5 worm cellular contexts compared by ENCODE assay signal in genomic region chrV:13176117-13176753, ce11.
TF ChIP-seq lines count a peak whose summit lies in the region.

Gene him-17 (plus strand): TSS chrV:13176711.

TF ChIP-seq in whole organism, L1 larva, 84 proteins besides CTCF, POLR2A, EP300 and RAD21 (continues in another document):
- TF ChIP-seq unc-62 (GFP tag; optimal IDR thresholded peaks at IDR 0.05; lab: Kevin White, UChicago) (no peak), ama-1 (optimal IDR thresholded peaks at IDR 0.05; lab: Kevin White, UChicago) (no peak), ceh-88 (GFP tag; IDR thresholded peaks at IDR 0.05; lab: Robert Waterston, UW) (no peak), lsy-2 (tag; optimal IDR thresholded peaks at IDR 0.05; lab: Kevin White, UChicago) (peak; percentile 33 to 45), nhr-19 (GFP tag; conservative IDR thresholded peaks at IDR 0.05; lab: Robert Waterston, UW) (peak; percentile 60), nhr-84 (tag; optimal IDR thresholded peaks at IDR 0.05; lab: Kevin White, UChicago) (no peak), dpl-1 (GFP tag; optimal IDR thresholded peaks at IDR 0.05; lab: Kevin White, UChicago) (peak in 2 of 3 experiments; percentile 33 to 69), nhr-11 (tag; optimal IDR thresholded peaks at IDR 0.05; lab: Kevin White, UChicago) (peak; percentile 2), vab-15 (tag; optimal IDR thresholded peaks at IDR 0.05; lab: Kevin White, UChicago) (no peak), nhr-12 (tag; optimal IDR thresholded peaks at IDR 0.05; lab: Kevin White, UChicago) (no peak), pax-3 (tag; optimal IDR thresholded peaks at IDR 0.05; lab: Kevin White, UChicago) (peak; percentile 24), ceh-63 (GFP tag; optimal IDR thresholded peaks at IDR 0.05; lab: Kevin White, UChicago) (no peak), zip-4 (GFP tag; optimal IDR thresholded peaks at IDR 0.05; lab: Kevin White, UChicago) (no peak), nhr-77 (tag; optimal IDR thresholded peaks at IDR 0.05; lab: Kevin White, UChicago) (no peak), nhr-85 (tag; lab: Kevin White, UChicago) (peak; percentile 79), hpl-2 (GFP tag; optimal IDR thresholded peaks at IDR 0.05; lab: Kevin White, UChicago) (no peak), aha-1 (tag; optimal IDR thresholded peaks at IDR 0.05; lab: Kevin White, UChicago) (no peak), xbp-1 (tag; optimal IDR thresholded peaks at IDR 0.05; lab: Kevin White, UChicago) (peak; percentile 50), grh-1 (GFP tag; IDR thresholded peaks at IDR 0.05; lab: Robert Waterston, UW) (no peak)

TF ChIP-seq in whole organism, L3 larva, 47 proteins besides CTCF, POLR2A, EP300 and RAD21 (continues in another document):
- TF ChIP-seq nhr-43 (tag; optimal IDR thresholded peaks at IDR 0.05; lab: Kevin White, UChicago; ENCODE audit: poor library complexity, severe bottlenecking) (peak; percentile 69), mdl-1 (tag; optimal IDR thresholded peaks at IDR 0.05; lab: Kevin White, UChicago) (no peak), lin-15B (tag; optimal IDR thresholded peaks at IDR 0.05; lab: Kevin White, UChicago) (no peak), nhr-67 (tag; optimal IDR thresholded peaks at IDR 0.05; lab: Kevin White, UChicago) (peak; percentile 4), pha-4 (tag; optimal IDR thresholded peaks at IDR 0.05; lab: Kevin White, UChicago) (peak; percentile 57), nhr-237 (tag; optimal IDR thresholded peaks at IDR 0.05; lab: Kevin White, UChicago) (no peak), unc-62 (GFP tag; optimal IDR thresholded peaks at IDR 0.05; lab: Kevin White, UChicago) (no peak), tbx-2 (tag; optimal IDR thresholded peaks at IDR 0.05; lab: Kevin White, UChicago) (no peak), zag-1 (tag; optimal IDR thresholded peaks at IDR 0.05; lab: Kevin White, UChicago) (no peak), nhr-76 (tag; optimal IDR thresholded peaks at IDR 0.05; lab: Kevin White, UChicago) (no peak), nhr-23 (tag; optimal IDR thresholded peaks at IDR 0.05; lab: Kevin White, UChicago) (peak; percentile 37), aly-2 (tag; optimal IDR thresholded peaks at IDR 0.05; lab: Kevin White, UChicago) (peak; percentile 69), nhr-25 (tag; optimal IDR thresholded peaks at IDR 0.05; lab: Kevin White, UChicago) (no peak), snpc-4 (tag; optimal IDR thresholded peaks at IDR 0.05; lab: Kevin White, UChicago) (peak; percentile 55), elt-2 (tag; optimal IDR thresholded peaks at IDR 0.05; lab: Kevin White, UChicago) (peak; percentile 34), ceh-16 (tag; optimal IDR thresholded peaks at IDR 0.05; lab: Kevin White, UChicago) (no peak), fkh-10 (GFP tag; optimal IDR thresholded peaks at IDR 0.05; lab: Kevin White, UChicago) (no peak), ama-1 (optimal IDR thresholded peaks at IDR 0.05; lab: Kevin White, UChicago) (no peak), elt-1 (tag; optimal IDR thresholded peaks at IDR 0.05; lab: Kevin White, UChicago) (no peak), sea-2 (GFP tag; optimal IDR thresholded peaks at IDR 0.05; lab: Kevin White, UChicago) (no peak)

TF ChIP-seq in whole organism, early embryonic, 17 proteins besides CTCF, POLR2A, EP300 and RAD21:
- TF ChIP-seq ets-7 (tag; optimal IDR thresholded peaks at IDR 0.05; lab: Kevin White, UChicago) (no peak), ceh-36 (tag; optimal IDR thresholded peaks at IDR 0.05; lab: Kevin White, UChicago) (peak; percentile 56), tbx-11 (GFP tag; IDR thresholded peaks at IDR 0.05; lab: Robert Waterston, UW) (peak; percentile 60; the same call in 1 of the 2 replicates), pes-1 (GFP tag; IDR thresholded peaks at IDR 0.05; lab: Robert Waterston, UW) (peak; percentile 71), hmg-4 (GFP tag; optimal IDR thresholded peaks at IDR 0.05; lab: Kevin White, UChicago) (peak; percentile 63), ama-1 (optimal IDR thresholded peaks at IDR 0.05; lab: Kevin White, UChicago) (no peak), scrt-1 (GFP tag; IDR thresholded peaks at IDR 0.05; lab: Robert Waterston, UW) (0 out of 2 replicates have a peak, but pooled peaks have one; percentile 62), B0310.2 (tag; optimal IDR thresholded peaks at IDR 0.05; lab: Kevin White, UChicago) (no peak), flt-1 (GFP tag; IDR thresholded peaks at IDR 0.05; lab: Robert Waterston, UW) (0 out of 2 replicates have a peak, but pooled peaks have one; percentile 13), F13C5.2 (tag; optimal IDR thresholded peaks at IDR 0.05; lab: Kevin White, UChicago) (peak; percentile 88), hmbx-1 (tag; optimal IDR thresholded peaks at IDR 0.05; lab: Kevin White, UChicago) (peak; percentile 9), sea-1 (GFP tag; conservative IDR thresholded peaks at IDR 0.05; lab: Robert Waterston, UW) (no peak; the same call in 1 of the 2 replicates), ceh-13 (GFP tag; optimal IDR thresholded peaks at IDR 0.05; lab: Kevin White, UChicago) (no peak), tbx-37 (GFP tag; conservative IDR thresholded peaks at IDR 0.05; lab: Robert Waterston, UW) (peak; percentile 53), tra-4 (tag; optimal IDR thresholded peaks at IDR 0.05; lab: Kevin White, UChicago) (peak; percentile 57), aly-1 (tag; optimal IDR thresholded peaks at IDR 0.05; lab: Kevin White, UChicago) (no peak), hnd-1 (tag; optimal IDR thresholded peaks at IDR 0.05; lab: Kevin White, UChicago) (no peak)
TF ChIP-seq in whole organism, early embryonic: peak in this region for 10.

TF ChIP-seq in whole organism, midembryonic, 9 proteins besides CTCF, POLR2A, EP300 and RAD21:
- TF ChIP-seq flt-1 (GFP tag; IDR thresholded peaks at IDR 0.05; lab: Robert Waterston, UW) (peak; percentile 70; the same call in 1 of the 2 replicates), klf-2 (GFP tag; conservative IDR thresholded peaks at IDR 0.05; lab: Robert Waterston, UW) (peak; percentile 68; the same call in 1 of the 2 replicates), med-1 (GFP tag; optimal IDR thresholded peaks at IDR 0.05; lab: Kevin White, UChicago; ENCODE audit: insufficient read depth) (peak; percentile 61), cog-1 (tag; optimal IDR thresholded peaks at IDR 0.05; lab: Kevin White, UChicago) (peak; percentile 50), T22C8.4 (GFP tag; IDR thresholded peaks at IDR 0.05; lab: Robert Waterston, UW) (no peak), ztf-23 (GFP tag; IDR thresholded peaks at IDR 0.05; lab: Robert Waterston, UW) (peak; percentile 72; the same call in 1 of the 2 replicates), ztf-29 (GFP tag; IDR thresholded peaks at IDR 0.05; lab: Robert Waterston, UW) (no peak)

TF ChIP-seq in whole organism, young adult, 124 proteins besides CTCF, POLR2A, EP300 and RAD21:
- TF ChIP-seq mcd-1 (GFP tag; IDR thresholded peaks at IDR 0.05; lab: Robert Waterston, UW) (peak; percentile 44), repo-1 (tag; optimal IDR thresholded peaks at IDR 0.05; lab: Kevin White, UChicago) (peak; percentile 13), madf-6 (GFP tag; IDR thresholded peaks at IDR 0.05; lab: Robert Waterston, UW) (peak; percentile 56), snpc-3.4 (tag; optimal IDR thresholded peaks at IDR 0.05; lab: Kevin White, UChicago) (no peak), efl-1 (GFP tag; optimal IDR thresholded peaks at IDR 0.05; lab: Kevin White, UChicago) (peak; percentile 3), dox-1 (GFP tag; IDR thresholded peaks at IDR 0.05; lab: Robert Waterston, UW) (peak; percentile 61; the same call in 1 of the 2 replicates), F23B12.7 (tag; optimal IDR thresholded peaks at IDR 0.05; lab: Kevin White, UChicago; ENCODE audit: insufficient read depth) (peak; percentile 49), snpc-1.3 (tag; optimal IDR thresholded peaks at IDR 0.05; lab: Kevin White, UChicago; ENCODE audit: insufficient read depth) (peak; percentile 10), ztf-26 (tag; optimal IDR thresholded peaks at IDR 0.05; lab: Kevin White, UChicago) (no peak), lin-35 (GFP tag; optimal IDR thresholded peaks at IDR 0.05; lab: Kevin White, UChicago) (peak in 1 of 3 experiments; percentile 17), F22D6.2 (tag; optimal IDR thresholded peaks at IDR 0.05; lab: Kevin White, UChicago) (no peak), let-607 (tag; optimal IDR thresholded peaks at IDR 0.05; lab: Kevin White, UChicago) (no peak), ccch-3 (GFP tag; optimal IDR thresholded peaks at IDR 0.05; lab: Kevin White, UChicago) (no peak), ama-1 (optimal IDR thresholded peaks at IDR 0.05; lab: Kevin White, UChicago) (no peak), ama-1 (GFP tag; optimal IDR thresholded peaks at IDR 0.05; lab: Kevin White, UChicago) (peak in 1 of 2 experiments; percentile 20), ekl-4 (GFP tag; IDR thresholded peaks at IDR 0.05; lab: Robert Waterston, UW) (no peak), rpc-1 (optimal IDR thresholded peaks at IDR 0.05; lab: Kevin White, UChicago) (peak; percentile 38), rpc-1 (tag; optimal IDR thresholded peaks at IDR 0.05; lab: Kevin White, UChicago) (no peak), ceh-100 (GFP tag; IDR thresholded peaks at IDR 0.05; lab: Robert Waterston, UW) (peak; percentile 41; the same call in 1 of the 2 replicates), attf-6 (GFP tag; IDR thresholded peaks at IDR 0.05; lab: Robert Waterston, UW) (no peak), madf-3 (GFP tag; IDR thresholded peaks at IDR 0.05; lab: Robert Waterston, UW) (peak; percentile 33; the same call in 1 of the 2 replicates), cebp-1 (GFP tag; IDR thresholded peaks at IDR 0.05; lab: Robert Waterston, UW) (no peak), cebp-1 (tag; optimal IDR thresholded peaks at IDR 0.05; lab: Kevin White, UChicago) (peak; percentile 45), aptf-3 (GFP tag; IDR thresholded peaks at IDR 0.05; lab: Robert Waterston, UW) (no peak), snpc-4 (GFP tag; optimal IDR thresholded peaks at IDR 0.05; lab: Kevin White, UChicago) (no peak), snpc-4 (tag; optimal IDR thresholded peaks at IDR 0.05; lab: Kevin White, UChicago) (peak in 2 of 4 experiments; percentile 2 to 22), B0336.3 (GFP tag; IDR thresholded peaks at IDR 0.05; lab: Robert Waterston, UW) (peak; percentile 54; the same call in 1 of the 2 replicates)

Comparison
In these comparisons a context has a peak if more than half of its experiments do, and no peak if none do; other contexts are left out.
1. Of the 8 proteins assayed by ChIP-seq in both whole organism, young adult and whole organism, L1 larva: peak only in whole organism, young adult: none; only in whole organism, L1 larva: dpl-1, nhr-90 and unc-130; in both: efl-1; in neither: 1; mixed calls (peak in some experiments, not most) for 3.